Worm (Caenorhabditis elegans) whole organism, midembryonic: ENCODE results near the gene ZK930.6.

ENCODE experiments used
- T22C8.4 ChIP-seq: fragments of 200-800 bp; sonication (Bioruptor generic); IDR thresholded peaks from 2 replicates; pipeline ENCODE4 v1.3.6; 2022; ENCODE audit warnings: missing genetic modification characterization, missing compliant biosample characterization
- cog-1 ChIP-seq: sonication (generic microtip); optimal IDR thresholded peaks from 2 replicates; lab custom pipeline; 2016; ENCODE audit warnings: missing genetic modification characterization, missing compliant biosample characterization
- flt-1 ChIP-seq: fragments of 200-800 bp; sonication (Bioruptor generic); IDR thresholded peaks from 2 replicates; pipeline ENCODE4 v1.3.6; 2022; ENCODE audit warnings: missing genetic modification characterization, missing compliant biosample characterization
- klf-2 ChIP-seq: fragments of 200-800 bp; sonication (Bioruptor generic); conservative IDR thresholded peaks from 2 replicates; pipeline ENCODE4 v1.3.6; 2022; ENCODE audit warnings: missing genetic modification reagents, missing genetic modification characterization, missing compliant biosample characterization
- med-1 ChIP-seq: sonication (generic microtip); optimal IDR thresholded peaks from 2 replicates; lab custom pipeline; 2017; ENCODE audit warnings: missing genetic modification characterization, mild to moderate bottlenecking, missing compliant biosample characterization, antibody characterized with exemption, missing genetic modification reagents; ENCODE audit not compliant: insufficient read depth
- ref-1 ChIP-seq: fragments of 200-800 bp; sonication (Bioruptor generic); conservative IDR thresholded peaks from 2 replicates; pipeline ENCODE4 v1.3.6; 2022; ENCODE audit warnings: missing genetic modification reagents, missing genetic modification characterization, missing compliant biosample characterization
- tab-1 ChIP-seq: fragments of 200-800 bp; sonication (Bioruptor generic); IDR thresholded peaks from 2 replicates; pipeline ENCODE4 v1.3.6; 2022; ENCODE audit warnings: missing genetic modification characterization, missing compliant biosample characterization
- ztf-23 ChIP-seq: fragments of 200-800 bp; sonication (Bioruptor generic); IDR thresholded peaks from 2 replicates; pipeline ENCODE4 v1.3.6; 2022; ENCODE audit warnings: missing genetic modification reagents, missing genetic modification characterization, missing compliant biosample characterization
- ztf-29 ChIP-seq: fragments of 200-800 bp; sonication (Bioruptor generic); IDR thresholded peaks from 2 replicates; pipeline ENCODE4 v1.3.6; 2022; ENCODE audit warnings: missing genetic modification reagents, missing genetic modification characterization, missing compliant biosample characterization

DNA sequence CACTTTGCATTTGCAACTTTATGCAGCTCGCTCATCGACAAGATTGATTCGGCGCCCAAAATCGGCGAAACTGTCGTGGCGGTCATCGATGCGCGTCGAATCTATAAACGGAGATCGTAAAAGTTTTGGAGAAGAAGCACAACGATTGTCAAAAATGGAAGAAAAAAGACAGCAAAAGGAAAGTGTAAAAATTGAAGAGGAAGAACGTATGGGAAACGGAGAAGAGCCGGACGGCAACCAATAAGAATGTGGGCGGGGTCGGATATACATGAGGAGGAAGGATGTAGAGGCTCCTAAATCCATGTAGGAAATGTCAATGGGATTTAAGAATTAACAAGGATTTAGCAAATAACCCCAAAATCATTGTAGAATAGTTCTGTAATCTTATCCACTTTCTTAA is 17.4 kb downstream of the ZK930.6 start, which contains the start of gene vab-23:
- TF ChIP-seq flt-1 (GFP tag; lab: Robert Waterston, UW) (no peak), tab-1 (GFP tag; lab: Robert Waterston, UW) (no peak), med-1 (GFP tag; lab: Kevin White, UChicago) (no peak), ref-1 (GFP tag; lab: Robert Waterston, UW) (no peak), T22C8.4 (GFP tag; lab: Robert Waterston, UW) (no peak), ztf-29 (GFP tag; lab: Robert Waterston, UW) (no peak), cog-1 (no peak), klf-2 (GFP tag; lab: Robert Waterston, UW) (no peak), ztf-23 (GFP tag; lab: Robert Waterston, UW) (no peak)
